Fruit fly (Drosophila melanogaster): ENCODE data around the gene CG7126.

Gene CG7126

dm6 chr3R:18298298-18298899 lies 4.2 kb downstream of the CG7126 start (continued):
- TF ChIP-seq CG15601 (tag; optimal IDR thresholded peaks at IDR 0.05) (no peak), Hr51 (GFP tag; optimal IDR thresholded peaks at IDR 0.05) (peak in 1 of 2 experiments; percentile 32), CG2875 (GFP tag; optimal IDR thresholded peaks at IDR 0.05) (peak; percentile 3), z (GFP tag; IDR thresholded peaks at IDR 0.05) (peak; percentile 74; the same call in 2 of the 3 replicates), ken (GFP tag; IDR thresholded peaks at IDR 0.05) (no peak; the same call in 2 of the 3 replicates), cas (GFP tag; IDR thresholded peaks at IDR 0.05) (no peak), Dip2 (GFP tag; IDR thresholded peaks at IDR 0.05) (no peak), ranshi (GFP tag; IDR thresholded peaks at IDR 0.05) (no peak), CG16813 (GFP tag; IDR thresholded peaks at IDR 0.05; ENCODE audit: partially characterized antibody) (no peak), prd (optimal IDR thresholded peaks at IDR 0.05) (no peak), prd (GFP tag; IDR thresholded peaks at IDR 0.05) (peak; percentile 58), CG6791 (GFP tag; IDR thresholded peaks at IDR 0.05; ENCODE audit: partially characterized antibody) (peak; percentile 19; the same call in 1 of the 3 replicates), CG14667 (GFP tag; IDR thresholded peaks at IDR 0.05) (no peak), mam (GFP tag; optimal IDR thresholded peaks at IDR 0.05) (peak; percentile 25), cwo (GFP tag; optimal IDR thresholded peaks at IDR 0.05) (peak; percentile 34), CG4854 (GFP tag; optimal IDR thresholded peaks at IDR 0.05) (peak; percentile 29), CG9609 (GFP tag; optimal IDR thresholded peaks at IDR 0.05) (no peak), odd (GFP tag; optimal IDR thresholded peaks at IDR 0.05) (peak; percentile 25), pros (GFP tag; optimal IDR thresholded peaks at IDR 0.05) (peak; percentile 81), sisA (GFP tag; IDR thresholded peaks at IDR 0.05) (no peak), ara (GFP tag; IDR thresholded peaks at IDR 0.05) (no peak), CG33213 (GFP tag; optimal IDR thresholded peaks at IDR 0.05) (peak; percentile 40), luna (GFP tag; optimal IDR thresholded peaks at IDR 0.05) (no peak), Hey (tag; optimal IDR thresholded peaks at IDR 0.05) (peak; percentile 7), bbx (GFP tag; IDR thresholded peaks at IDR 0.05; ENCODE audit: partially characterized antibody) (peak; percentile 23; the same call in 1 of the 2 replicates), dan (GFP tag; IDR thresholded peaks at IDR 0.05) (no peak), CG15514 (GFP tag; optimal IDR thresholded peaks at IDR 0.05) (peak; percentile 11), Ada2b (GFP tag; IDR thresholded peaks at IDR 0.05) (no peak), CG1832 (GFP tag; optimal IDR thresholded peaks at IDR 0.05) (no peak), tap (tag; optimal IDR thresholded peaks at IDR 0.05) (no peak), CG18599 (GFP tag; optimal IDR thresholded peaks at IDR 0.05) (peak; percentile 54), Elba2 (GFP tag; optimal IDR thresholded peaks at IDR 0.05) (no peak), Dp (GFP tag; optimal IDR thresholded peaks at IDR 0.05) (no peak), so (GFP tag; IDR thresholded peaks at IDR 0.05) (0 out of 3 replicates have a peak, but pooled peaks have one; percentile 37), YL-1 (GFP tag; optimal IDR thresholded peaks at IDR 0.05) (no peak), CG3407 (GFP tag; optimal IDR thresholded peaks at IDR 0.05) (no peak), CG8290 (GFP tag; optimal IDR thresholded peaks at IDR 0.05) (no peak), CG8290 (tag; optimal IDR thresholded peaks at IDR 0.05) (peak in 1 of 2 experiments; percentile 60), Xrp1 (GFP tag; IDR thresholded peaks at IDR 0.05) (no peak), CG7928 (GFP tag; optimal IDR thresholded peaks at IDR 0.05) (no peak), Nf-YB (GFP tag; optimal IDR thresholded peaks at IDR 0.05) (no peak), hb (GFP tag; IDR thresholded peaks at IDR 0.05; ENCODE audit: partially characterized antibody) (no peak), Awh (GFP tag; IDR thresholded peaks at IDR 0.05) (peak; percentile 58; the same call in 1 of the 2 replicates), CG18764 (GFP tag; optimal IDR thresholded peaks at IDR 0.05) (peak; percentile 2), Hr3 (GFP tag; optimal IDR thresholded peaks at IDR 0.05) (no peak), pfk (GFP tag; optimal IDR thresholded peaks at IDR 0.05) (no peak), dpn (GFP tag; optimal IDR thresholded peaks at IDR 0.05) (no peak), CG31224 (GFP tag; IDR thresholded peaks at IDR 0.05) (no peak), CG3995 (GFP tag; optimal IDR thresholded peaks at IDR 0.05) (no peak), CG10543 (GFP tag; optimal IDR thresholded peaks at IDR 0.05) (peak; percentile 59)
